Fruit fly (Drosophila melanogaster): ENCODE data around the gene Hpd.

DNA sequence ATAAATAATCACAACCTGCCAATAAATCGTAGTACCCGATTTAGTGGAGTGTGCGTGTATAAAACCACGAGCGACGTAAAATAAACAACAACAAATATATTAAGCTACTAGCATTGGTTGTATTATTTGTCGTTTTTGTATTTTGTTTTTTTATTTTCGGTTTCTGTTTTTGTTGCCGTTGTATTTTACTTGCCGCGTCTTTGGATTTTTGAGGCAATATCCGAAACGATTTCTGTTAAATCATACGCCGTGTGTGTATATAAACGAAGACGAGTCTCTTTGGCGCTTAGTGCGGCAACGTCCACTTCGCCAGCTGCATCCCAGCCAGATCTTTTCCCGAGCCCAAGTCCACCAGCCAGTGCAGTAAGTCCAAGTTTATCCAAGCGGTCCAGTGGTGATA is 26.4 kb downstream of the Hpd start, which contains the start of gene zye:
- TF ChIP-seq usp (GFP tag; optimal IDR thresholded peaks at IDR 0.05) (no peak), HLH106 (tag; optimal IDR thresholded peaks at IDR 0.05) (no peak), lola (GFP tag; optimal IDR thresholded peaks at IDR 0.05) (no peak), psq (GFP tag; optimal IDR thresholded peaks at IDR 0.05) (no peak), GATAd (GFP tag; optimal IDR thresholded peaks at IDR 0.05) (no peak), Sp1 (GFP tag; optimal IDR thresholded peaks at IDR 0.05) (no peak), pan (optimal IDR thresholded peaks at IDR 0.05) (no peak), CG9705 (GFP tag; optimal IDR thresholded peaks at IDR 0.05) (no peak), Rel (GFP tag; optimal IDR thresholded peaks at IDR 0.05) (no peak), Rel (tag; optimal IDR thresholded peaks at IDR 0.05) (no peak)

All from whole organism, wandering third instar larva.